Worm (Caenorhabditis elegans) whole organism, L3 larva: ENCODE data around the gene cest-7.

Experiments
- egl-27 ChIP-seq: sonication (generic microtip); optimal IDR thresholded peaks from 4 replicates; lab custom pipeline; 2017; ENCODE audit warnings: missing biosample characterization, missing genetic modification reagents, missing genetic modification characterization
- jun-1 ChIP-seq: fragments of 150-350 bp; optimal IDR thresholded peaks from 2 replicates; lab custom pipeline; 2014; ENCODE audit warnings: missing biosample characterization, missing genetic modification reagents, missing genetic modification characterization
- nfya-1 ChIP-seq: sonication (generic microtip); optimal IDR thresholded peaks from 2 replicates; lab custom pipeline; 2017; ENCODE audit warnings: missing genetic modification characterization, mild to moderate bottlenecking, missing compliant biosample characterization, antibody characterized with exemption, moderate library complexity; ENCODE audit not compliant: insufficient read depth
- pha-4 ChIP-seq: fragments of 150-350 bp; optimal IDR thresholded peaks from 2 replicates; lab custom pipeline; 2014; ENCODE audit warnings: missing biosample characterization, missing genetic modification reagents, missing genetic modification characterization
- zag-1 ChIP-seq: fragments of 150-350 bp; optimal IDR thresholded peaks from 2 replicates; lab custom pipeline; 2014; ENCODE audit warnings: missing biosample characterization, missing genetic modification characterization

- TF ChIP-seq nfya-1 (tag; lab: Kevin White, UChicago) (no peak), zag-1 (tag; lab: Kevin White, UChicago) (no peak), pha-4 (tag; lab: Kevin White, UChicago) (no peak), jun-1 (no peak), egl-27 (tag; lab: Kevin White, UChicago) (no peak)
Measured at ce11 chrX:12207078-12207477, 22.7 kb upstream of the cest-7 start.
